Worm (Caenorhabditis elegans): ENCODE data around the gene T18D3.1.

DNA sequence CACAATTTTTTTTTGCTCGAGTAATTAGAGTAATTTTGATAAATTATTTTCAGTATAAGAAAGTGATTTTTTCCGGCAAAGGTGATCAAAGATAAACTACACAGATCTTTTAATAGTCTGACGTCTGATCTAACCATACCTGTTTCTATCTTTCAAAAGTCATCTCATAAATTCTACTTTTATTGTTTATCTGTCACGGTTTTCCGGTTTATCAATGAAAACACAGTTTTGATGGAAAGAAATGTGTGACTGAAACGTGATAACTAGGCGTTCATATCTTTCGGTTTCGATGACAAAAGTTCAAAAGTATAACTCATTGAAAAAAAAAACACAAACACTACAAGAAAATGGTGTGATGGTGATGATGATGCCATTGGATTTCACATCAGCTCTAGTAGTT, 32.0 kb upstream of the T18D3.1 start:
- no peak for TF ChIP-seq F13H6.1 (tag; optimal IDR thresholded peaks at IDR 0.05)
- no peak for TF ChIP-seq ama-1 (optimal IDR thresholded peaks at IDR 0.05)
- TF ChIP-seq dmd-4 (tag; optimal IDR thresholded peaks at IDR 0.05; ENCODE audit: borderline replicate concordance), result no peak
- TF ChIP-seq ceh-30 (tag; optimal IDR thresholded peaks at IDR 0.05), result no peak
- no peak for TF ChIP-seq ceh-18 (tag; optimal IDR thresholded peaks at IDR 0.05)
- TF ChIP-seq elt-2 (tag; optimal IDR thresholded peaks at IDR 0.05), result no peak
- no peak for TF ChIP-seq ceh-45 (GFP tag; IDR thresholded peaks at IDR 0.05)

Measured in whole organism, late embryonic.